Fruit fly (Drosophila melanogaster) whole organism, adult: ENCODE data around the gene CG32832.
A peak's percentile ranks its signal among the peaks of the same experiment; 100 is the strongest.

ENCODE experiments used
- CG11617 ChIP-seq: fragments of 200-800 bp; sonication (Bioruptor generic); optimal IDR thresholded peaks from 2 replicates; lab custom pipeline; 2017; ENCODE audit warnings: mild to moderate bottlenecking, missing biosample characterization, missing genetic modification reagents, missing genetic modification characterization
- CG12768 ChIP-seq: fragments of 200-800 bp; sonication (Bioruptor generic); optimal IDR thresholded peaks from 2 replicates; lab custom pipeline; 2017; ENCODE audit warnings: missing biosample characterization, missing genetic modification characterization, mild to moderate bottlenecking, moderate library complexity, missing genetic modification reagents
- CG14711 ChIP-seq: fragments of 200-800 bp; sonication (Bioruptor generic); optimal IDR thresholded peaks from 2 replicates; lab custom pipeline; 2018; ENCODE audit warnings: missing biosample characterization, mild to moderate bottlenecking, missing genetic modification characterization, moderate library complexity
- CG1620 ChIP-seq: fragments of 200-800 bp; sonication (Bioruptor generic); optimal IDR thresholded peaks from 2 replicates; lab custom pipeline; 2016; ENCODE audit warnings: missing biosample characterization, missing genetic modification characterization
- CG33017 ChIP-seq: fragments of 200-800 bp; sonication (Bioruptor generic); optimal IDR thresholded peaks from 2 replicates; lab custom pipeline; 2018; ENCODE audit warnings: missing biosample characterization, mild to moderate bottlenecking, missing genetic modification characterization, moderate library complexity
- CG5204 ChIP-seq: fragments of 200-800 bp; sonication (Bioruptor generic); optimal IDR thresholded peaks from 2 replicates; lab custom pipeline; 2016; ENCODE audit warnings: missing biosample characterization, missing genetic modification characterization
- CG7045 ChIP-seq: fragments of 200-800 bp; sonication (Bioruptor generic); optimal IDR thresholded peaks from 2 replicates; lab custom pipeline; 2017; ENCODE audit warnings: missing biosample characterization, mild to moderate bottlenecking, missing genetic modification characterization
- CG7101 ChIP-seq: fragments of 200-800 bp; sonication (Bioruptor generic); optimal IDR thresholded peaks from 2 replicates; lab custom pipeline; 2018; ENCODE audit warnings: missing biosample characterization, mild to moderate bottlenecking, missing genetic modification characterization, moderate library complexity
- Clk ChIP-seq: fragments of 200-800 bp; sonication (Bioruptor generic); optimal IDR thresholded peaks from 2 replicates; lab custom pipeline; 2017; ENCODE audit warnings: missing biosample characterization, missing genetic modification characterization
- Crg-1 ChIP-seq: fragments of 200-800 bp; sonication (Bioruptor generic); optimal IDR thresholded peaks from 2 replicates; lab custom pipeline; 2016; ENCODE audit warnings: missing biosample characterization, missing genetic modification characterization
- Hr96 ChIP-seq: fragments of 200-800 bp; sonication (Bioruptor generic); optimal IDR thresholded peaks from 2 replicates; lab custom pipeline; 2016; ENCODE audit warnings: missing biosample characterization, missing genetic modification characterization
- Mnt ChIP-seq: fragments of 200-800 bp; sonication (Bioruptor generic); optimal IDR thresholded peaks from 2 replicates; lab custom pipeline; 2016; ENCODE audit warnings: missing biosample characterization, mild to moderate bottlenecking, missing genetic modification characterization
- bab1 ChIP-seq: fragments of 200-800 bp; sonication (Bioruptor generic); optimal IDR thresholded peaks from 3 replicates; lab custom pipeline; 2019; ENCODE audit warnings: missing biosample characterization, mild to moderate bottlenecking, missing genetic modification characterization, moderate library complexity
- cic ChIP-seq: fragments of 200-800 bp; sonication (Bioruptor generic); optimal IDR thresholded peaks from 2 replicates; lab custom pipeline; 2017; ENCODE audit warnings: missing biosample characterization, mild to moderate bottlenecking, missing genetic modification characterization, moderate library complexity
- cnc ChIP-seq, 2 experiments: fragments of >200 bp; optimal IDR thresholded peaks; 2 replicates each; lab custom pipeline; 2017
- kay ChIP-seq: fragments of 200-800 bp; sonication (Bioruptor generic); peaks from one replicate; lab custom pipeline; 2016; ENCODE audit warnings: missing biosample characterization, missing genetic modification characterization, borderline replicate concordance
- ovo ChIP-seq: fragments of 200-800 bp; sonication (Bioruptor generic); optimal IDR thresholded peaks from 2 replicates; lab custom pipeline; 2016; ENCODE audit warnings: missing biosample characterization, missing genetic modification characterization
- pad ChIP-seq: fragments of 200-800 bp; sonication (Bioruptor generic); optimal IDR thresholded peaks from 3 replicates; lab custom pipeline; 2017; ENCODE audit warnings: missing biosample characterization, missing genetic modification characterization, mild to moderate bottlenecking, moderate library complexity, missing genetic modification reagents
- tj ChIP-seq: fragments of 200-800 bp; sonication (Bioruptor generic); optimal IDR thresholded peaks from 3 replicates; lab custom pipeline; 2017; ENCODE audit warnings: missing biosample characterization, mild to moderate bottlenecking, missing genetic modification characterization, moderate library complexity
- toe ChIP-seq: fragments of 200-800 bp; sonication (Bioruptor generic); optimal IDR thresholded peaks from 2 replicates; lab custom pipeline; 2016; ENCODE audit warnings: missing biosample characterization, missing genetic modification characterization

The CG32832 gene

DNA sequence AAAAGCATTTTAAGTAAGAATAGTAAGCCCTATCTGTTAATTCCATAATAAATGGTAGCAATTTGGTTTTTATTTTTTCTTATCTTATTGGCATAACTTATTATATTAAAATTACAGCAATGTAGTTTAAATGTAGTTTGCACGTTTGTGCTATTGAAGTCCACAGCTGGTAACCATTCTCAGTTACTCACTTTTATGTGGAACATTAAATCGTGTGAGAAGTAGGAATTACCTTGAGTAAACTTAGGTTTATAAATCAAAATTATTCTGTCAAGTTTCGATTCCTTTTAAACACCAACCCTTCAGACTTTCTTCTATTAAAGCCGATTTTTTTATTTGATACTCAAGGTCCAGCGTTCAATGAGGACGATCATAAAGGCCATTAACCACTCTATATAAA is 10.5 kb upstream of the CG32832 start, which contains the start of gene CG42556:
TSS of gene CG42556 (plus strand) at position 301 of the 400 bp plus-strand sequence.
- TF ChIP-seq CG33017 (tag; lab: Kevin White, UChicago), result no peak
- TF ChIP-seq ovo (GFP tag; lab: Kevin White, UChicago), result no peak
- TF ChIP-seq kay (GFP tag; lab: Kevin White, UChicago), result no peak
- TF ChIP-seq cic, result no peak
- no peak for TF ChIP-seq CG7101 (tag; lab: Kevin White, UChicago)
- no peak for TF ChIP-seq toe (GFP tag; lab: Kevin White, UChicago)
- TF ChIP-seq CG1620 (GFP tag; lab: Kevin White, UChicago), result no peak
- TF ChIP-seq Clk, result no peak
- TF ChIP-seq Hr96 (GFP tag; lab: Kevin White, UChicago), result no peak
- no peak for TF ChIP-seq CG11617
- no peak for TF ChIP-seq CG12768
- no peak for TF ChIP-seq Crg-1 (GFP tag; lab: Kevin White, UChicago)
- no peak for TF ChIP-seq tj
- TF ChIP-seq cnc (optimal IDR thresholded peaks at IDR 0.05; lab: Kevin White, UChicago), result no peak
- TF ChIP-seq CG7045, result no peak
- no peak for TF ChIP-seq pad (GFP tag; lab: Kevin White, UChicago)
- TF ChIP-seq CG5204 (GFP tag; lab: Kevin White, UChicago), result no peak
- no peak for TF ChIP-seq bab1 (GFP tag; lab: Kevin White, UChicago)

DNA sequence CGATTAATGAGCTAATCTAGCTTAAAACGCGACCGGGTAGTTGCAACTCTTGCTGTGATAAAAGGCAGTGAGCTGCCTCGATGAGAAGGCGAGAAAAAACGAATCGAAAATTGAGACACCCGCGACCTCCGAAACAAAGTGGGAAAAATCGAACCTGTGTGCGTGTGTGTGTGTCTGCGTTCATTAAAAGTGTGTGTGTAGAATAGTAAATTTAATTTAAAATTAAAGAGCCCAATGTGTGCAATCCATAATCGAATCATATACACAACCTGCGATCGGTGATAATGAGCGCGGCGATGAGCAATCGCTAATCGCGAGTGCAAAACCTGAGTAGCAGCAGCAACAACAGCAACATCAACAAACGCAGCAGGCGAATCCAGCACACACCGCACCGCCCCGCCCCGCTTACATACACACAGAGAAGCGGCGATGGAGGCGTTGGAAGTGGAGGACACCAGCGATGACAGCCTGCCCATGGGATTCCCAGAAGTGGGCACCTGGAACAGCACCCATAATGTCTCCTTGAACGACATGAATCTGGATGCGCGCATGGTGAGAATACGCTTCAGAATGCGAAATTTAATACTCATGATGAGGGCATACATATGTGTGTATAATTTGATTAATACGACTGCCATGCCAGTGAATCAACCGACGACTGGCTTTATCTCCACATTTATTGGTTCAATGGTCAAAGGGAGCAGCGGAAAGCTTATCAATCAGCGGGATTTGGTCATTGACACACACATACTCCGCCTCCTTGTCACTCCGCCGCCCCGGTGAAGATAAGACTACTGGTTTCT is 9.7 kb upstream of the CG32832 start:
- TF ChIP-seq Clk (no peak), pad (GFP tag; lab: Kevin White, UChicago) (no peak), CG14711 (tag; lab: Kevin White, UChicago) (no peak), bab1 (GFP tag; lab: Kevin White, UChicago) (no peak), Hr96 (GFP tag; lab: Kevin White, UChicago) (no peak), cic (peak; percentile 90), ovo (GFP tag; lab: Kevin White, UChicago) (no peak), tj (peak; percentile 15), CG33017 (tag; lab: Kevin White, UChicago) (no peak), CG12768 (no peak), kay (GFP tag; lab: Kevin White, UChicago) (peak; percentile 24), CG7101 (tag; lab: Kevin White, UChicago) (no peak), CG1620 (GFP tag; lab: Kevin White, UChicago) (no peak), cnc (optimal IDR thresholded peaks at IDR 0.05; lab: Kevin White, UChicago) (peak in 1 of 2 experiments; percentile 56), Crg-1 (GFP tag; lab: Kevin White, UChicago) (no peak), Mnt (GFP tag; lab: Kevin White, UChicago) (peak; percentile 45), toe (GFP tag; lab: Kevin White, UChicago) (no peak), CG5204 (GFP tag; lab: Kevin White, UChicago) (no peak)

DNA sequence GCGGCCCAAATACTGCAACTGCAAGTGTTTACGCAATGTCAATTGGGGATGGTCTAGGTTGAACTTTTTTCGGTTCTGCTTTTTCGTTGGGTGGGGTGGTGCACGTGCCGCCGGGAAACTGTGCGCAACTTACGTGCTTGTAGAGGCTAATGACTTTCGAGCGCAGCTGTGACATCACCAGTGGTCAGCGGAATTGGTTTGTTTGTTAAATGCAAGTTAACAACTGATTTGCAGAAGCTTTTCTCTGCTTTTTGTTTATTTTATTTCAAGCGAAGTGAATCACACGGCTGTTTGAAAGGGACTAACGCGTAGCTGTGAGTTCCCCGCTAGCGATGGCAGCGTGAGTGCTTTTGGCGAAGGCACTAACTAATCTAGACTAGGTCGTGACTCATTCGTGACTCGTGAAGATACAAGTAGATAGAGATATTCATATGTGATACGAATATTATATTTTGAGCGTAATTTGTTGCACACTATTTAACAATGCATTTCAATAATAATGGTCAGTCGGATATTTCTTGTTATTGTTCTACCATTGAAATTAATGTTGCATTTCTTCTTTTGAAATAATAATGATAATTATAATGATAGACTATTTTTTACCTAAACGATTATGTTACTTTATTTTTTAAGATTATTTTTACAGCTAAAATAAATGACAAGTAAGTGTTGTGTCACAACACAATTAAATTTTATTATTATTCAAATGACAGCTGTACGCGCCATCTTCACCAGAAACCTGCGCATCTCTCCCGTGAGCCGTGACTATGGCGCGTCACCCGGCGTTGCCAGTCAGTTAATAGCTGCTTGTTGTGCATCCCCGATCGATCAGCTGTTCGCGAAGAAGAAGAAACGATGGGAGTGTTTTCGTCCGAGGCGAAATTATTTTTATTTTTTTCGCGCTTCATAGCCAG is 8.8 kb upstream of the CG32832 start, which contains the start of the genes osi and tweek:
TSS of gene osi (minus strand) at position 307 of the 914 bp plus-strand sequence.
TSS of gene tweek (plus strand) at position 831 of the 914 bp plus-strand sequence.
- peak; percentile 78 for TF ChIP-seq Mnt (GFP tag; lab: Kevin White, UChicago)
- peak; percentile 75 for TF ChIP-seq toe (GFP tag; lab: Kevin White, UChicago)
- no peak for TF ChIP-seq Clk
- peak; percentile 68 for TF ChIP-seq pad (GFP tag; lab: Kevin White, UChicago)
- TF ChIP-seq CG11617, result peak; percentile 43
- peak; percentile 8 for TF ChIP-seq CG12768
- TF ChIP-seq CG33017 (tag; lab: Kevin White, UChicago), result peak; percentile 42
- TF ChIP-seq CG7101 (tag; lab: Kevin White, UChicago), result peak; percentile 51
- TF ChIP-seq Hr96 (GFP tag; lab: Kevin White, UChicago), result peak; percentile 56
- TF ChIP-seq CG1620 (GFP tag; lab: Kevin White, UChicago), result peak; percentile 58
- peak; percentile 82 for TF ChIP-seq CG5204 (GFP tag; lab: Kevin White, UChicago)
- peak; percentile 11 for TF ChIP-seq CG7045
- TF ChIP-seq cic, result no peak
- TF ChIP-seq ovo (GFP tag; lab: Kevin White, UChicago), result no peak
- TF ChIP-seq Crg-1 (GFP tag; lab: Kevin White, UChicago), result no peak
- TF ChIP-seq bab1 (GFP tag; lab: Kevin White, UChicago), result peak; percentile 8
- peak; percentile 99 for TF ChIP-seq kay (GFP tag; lab: Kevin White, UChicago)
- TF ChIP-seq tj, result peak; percentile 1

dm6 chr2L:16886459-16886858 is 7.4 kb upstream of the CG32832 start:
- TF ChIP-seq pad (GFP tag; lab: Kevin White, UChicago) (no peak), CG7101 (tag; lab: Kevin White, UChicago) (no peak), tj (peak; percentile 24), CG12768 (peak; percentile 49), CG11617 (peak; percentile 46), toe (GFP tag; lab: Kevin White, UChicago) (no peak), CG14711 (tag; lab: Kevin White, UChicago) (no peak), Crg-1 (GFP tag; lab: Kevin White, UChicago) (no peak), cic (peak; percentile 98), ovo (GFP tag; lab: Kevin White, UChicago) (no peak), bab1 (GFP tag; lab: Kevin White, UChicago) (no peak), cnc (optimal IDR thresholded peaks at IDR 0.05; lab: Kevin White, UChicago) (no peak), CG33017 (tag; lab: Kevin White, UChicago) (peak; percentile 36), Clk (no peak), CG7045 (no peak), Mnt (GFP tag; lab: Kevin White, UChicago) (peak; percentile 59), Hr96 (GFP tag; lab: Kevin White, UChicago) (no peak), CG1620 (GFP tag; lab: Kevin White, UChicago) (no peak), kay (GFP tag; lab: Kevin White, UChicago) (peak; percentile 84), CG5204 (GFP tag; lab: Kevin White, UChicago) (no peak)
